Worm (Caenorhabditis elegans): ENCODE data around the gene Y32F6A.4.

Gene Y32F6A.4

ce11 chrV:10469845-10470244, 36.0 kb upstream of the Y32F6A.4 start:
- TF ChIP-seq fkh-8 (tag; optimal IDR thresholded peaks at IDR 0.05) = peak; percentile 12
- no peak for TF ChIP-seq efl-1 (optimal IDR thresholded peaks at IDR 0.05)
- peak in 1 of 2 experiments; percentile 71 for TF ChIP-seq efl-1 (GFP tag; optimal IDR thresholded peaks at IDR 0.05 in 1 of 2)
- no peak for TF ChIP-seq alr-1 (tag; optimal IDR thresholded peaks at IDR 0.05; ENCODE audit: borderline replicate concordance)
- no peak for TF ChIP-seq Y116A8C.19 (tag; optimal IDR thresholded peaks at IDR 0.05; ENCODE audit: borderline replicate concordance)

ce11 chrV:10468709-10469108, 34.8 kb upstream of the Y32F6A.4 start:
- TF ChIP-seq C04F5.9 (tag; optimal IDR thresholded peaks at IDR 0.05) (no peak), lin-15B (tag; optimal IDR thresholded peaks at IDR 0.05) (no peak), efl-3 (GFP tag; optimal IDR thresholded peaks at IDR 0.05) (no peak), pag-3 (tag; optimal IDR thresholded peaks at IDR 0.05; ENCODE audit: borderline replicate concordance, insufficient read depth) (no peak), blmp-1 (tag; optimal IDR thresholded peaks at IDR 0.05) (no peak), nhr-19 (GFP tag; conservative IDR thresholded peaks at IDR 0.05) (no peak), nhr-28 (tag; optimal IDR thresholded peaks at IDR 0.05) (no peak), hlh-17 (GFP tag; optimal IDR thresholded peaks at IDR 0.05; ENCODE audit: borderline replicate concordance) (no peak), tbx-2 (tag; optimal IDR thresholded peaks at IDR 0.05) (no peak), aha-1 (tag; optimal IDR thresholded peaks at IDR 0.05) (no peak), snu-23 (GFP tag; optimal IDR thresholded peaks at IDR 0.05) (no peak), unc-130 (tag; optimal IDR thresholded peaks at IDR 0.05) (no peak), zip-4 (GFP tag; optimal IDR thresholded peaks at IDR 0.05) (no peak), ets-5 (GFP tag; IDR thresholded peaks at IDR 0.05) (no peak)

ce11 chrV:10468190-10468589, 34.3 kb upstream of the Y32F6A.4 start, which contains the start of gene egl-9:
Gene egl-9, plus strand, starts transcription at chrV:10468517.
- TF ChIP-seq aha-1 (tag; optimal IDR thresholded peaks at IDR 0.05) = no peak
- TF ChIP-seq nhr-71 (tag; optimal IDR thresholded peaks at IDR 0.05) = peak; percentile 32
- peak; percentile 68 for TF ChIP-seq elt-2 (tag; optimal IDR thresholded peaks at IDR 0.05)
- no peak for TF ChIP-seq nhr-85 (tag)
- peak in 1 of 2 experiments; percentile 27 for TF ChIP-seq mdl-1 (tag; optimal IDR thresholded peaks at IDR 0.05)
- no peak for TF ChIP-seq hlh-17 (GFP tag; optimal IDR thresholded peaks at IDR 0.05; ENCODE audit: borderline replicate concordance)
- TF ChIP-seq nhr-20 (tag; optimal IDR thresholded peaks at IDR 0.05) = peak; percentile 8
- TF ChIP-seq lin-35 (GFP tag; optimal IDR thresholded peaks at IDR 0.05) = peak in 1 of 2 experiments; percentile 32
- peak; percentile 15 for TF ChIP-seq lin-14 (GFP tag; optimal IDR thresholded peaks at IDR 0.05)
- no peak for TF ChIP-seq nhr-77 (tag; optimal IDR thresholded peaks at IDR 0.05)
- peak; percentile 5 for TF ChIP-seq mep-1 (tag; optimal IDR thresholded peaks at IDR 0.05)
- TF ChIP-seq efl-1 (optimal IDR thresholded peaks at IDR 0.05) = no peak
- no peak for TF ChIP-seq efl-1 (GFP tag; optimal IDR thresholded peaks at IDR 0.05 in 1 of 2)
- peak; percentile 64 for TF ChIP-seq ama-1 (optimal IDR thresholded peaks at IDR 0.05)

- TF ChIP-seq snpc-4 (tag; optimal IDR thresholded peaks at IDR 0.05) = no peak
- no peak for TF ChIP-seq tbx-2 (tag; optimal IDR thresholded peaks at IDR 0.05)
- no peak for TF ChIP-seq fkh-10 (GFP tag; optimal IDR thresholded peaks at IDR 0.05)
- TF ChIP-seq lin-39 (tag; optimal IDR thresholded peaks at IDR 0.05) = no peak
- TF ChIP-seq lin-14 (GFP tag; optimal IDR thresholded peaks at IDR 0.05) = no peak
- no peak for TF ChIP-seq zip-4 (GFP tag; optimal IDR thresholded peaks at IDR 0.05)
- no peak for TF ChIP-seq pax-3 (tag; optimal IDR thresholded peaks at IDR 0.05)
- no peak for TF ChIP-seq ceh-82 (tag; optimal IDR thresholded peaks at IDR 0.05)
- no peak for TF ChIP-seq unc-130 (tag; optimal IDR thresholded peaks at IDR 0.05)
- no peak for TF ChIP-seq nhr-19 (GFP tag; conservative IDR thresholded peaks at IDR 0.05)
- no peak for TF ChIP-seq nhr-77 (tag; optimal IDR thresholded peaks at IDR 0.05)
- no peak for TF ChIP-seq isw-1 (GFP tag; IDR thresholded peaks at IDR 0.05)
Measured at ce11 chrV:10467659-10468058, 33.8 kb upstream of the Y32F6A.4 start.

DNA sequence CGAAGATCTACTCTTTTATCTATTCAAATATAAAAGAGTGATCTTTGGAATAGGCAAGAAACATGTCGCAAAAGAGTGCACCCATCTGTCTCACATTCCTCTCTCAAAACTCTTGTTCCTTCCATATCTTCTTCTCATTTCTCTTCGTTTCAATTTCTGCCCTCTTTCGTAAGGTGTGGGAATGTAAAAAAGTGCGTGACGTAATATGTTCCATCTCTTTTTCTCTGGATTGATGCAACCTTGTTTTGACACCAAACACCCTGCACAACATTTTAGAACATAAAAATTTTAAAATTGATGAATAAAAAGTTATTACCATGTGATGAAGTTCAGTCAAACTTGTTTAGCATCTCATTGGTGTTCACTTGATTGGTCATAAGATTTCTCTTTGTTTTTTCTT, 33.2 kb upstream of the Y32F6A.4 start:
- TF ChIP-seq mab-9 (GFP tag; IDR thresholded peaks at IDR 0.05) = no peak
- peak; percentile 36 for TF ChIP-seq pag-3 (tag; optimal IDR thresholded peaks at IDR 0.05; ENCODE audit: borderline replicate concordance, insufficient read depth)
- TF ChIP-seq unc-130 (tag; optimal IDR thresholded peaks at IDR 0.05) = peak; percentile 8
- TF ChIP-seq blmp-1 (tag; optimal IDR thresholded peaks at IDR 0.05) = peak; percentile 9
- TF ChIP-seq rnt-1 (tag; optimal IDR thresholded peaks at IDR 0.05) = peak; percentile 57
- TF ChIP-seq skn-1 (tag; optimal IDR thresholded peaks at IDR 0.05) = no peak
